Worm (Caenorhabditis elegans): ENCODE results near the gene Y38E10A.14.

- TF ChIP-seq T22C8.4 (GFP tag; IDR thresholded peaks at IDR 0.05) (no peak), ztf-23 (GFP tag; IDR thresholded peaks at IDR 0.05) (no peak)
Observed at ce11 chrII:12659676-12660371, 35.5 kb upstream of the Y38E10A.14 start.
